Fruit fly (Drosophila melanogaster): ENCODE results near the gene Pif1.

Pif1 gene

DNA sequence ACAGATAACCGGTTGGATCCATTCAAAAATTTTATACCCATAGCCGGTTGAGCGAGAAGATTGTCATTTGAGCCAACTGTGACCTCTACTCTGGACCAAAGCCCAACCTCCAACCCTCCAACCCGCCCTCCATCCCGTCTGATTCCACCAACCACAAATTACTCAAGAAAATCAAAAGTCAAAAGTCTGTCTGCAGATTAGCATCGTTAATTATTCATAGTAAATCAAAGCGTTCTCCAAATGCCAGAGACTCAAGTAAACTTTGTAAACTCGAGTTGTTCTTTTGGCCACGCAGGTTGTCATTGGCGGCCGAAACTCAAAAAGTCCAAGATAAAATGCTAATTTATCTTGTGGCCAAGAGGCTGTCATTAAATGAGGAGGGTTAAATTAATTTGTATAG lies 52.2 kb downstream of the Pif1 start:
- TF ChIP-seq br (GFP tag; optimal IDR thresholded peaks at IDR 0.05) (no peak), jim (GFP tag; optimal IDR thresholded peaks at IDR 0.05) (no peak), CG9705 (GFP tag; optimal IDR thresholded peaks at IDR 0.05) (no peak), psq (GFP tag; optimal IDR thresholded peaks at IDR 0.05) (no peak), usp (GFP tag; optimal IDR thresholded peaks at IDR 0.05) (no peak), Hr83 (GFP tag; optimal IDR thresholded peaks at IDR 0.05; ENCODE audit: poor library complexity, severe bottlenecking) (no peak), Jra (GFP tag; optimal IDR thresholded peaks at IDR 0.05) (no peak), ey (GFP tag; optimal IDR thresholded peaks at IDR 0.05) (no peak), Vsx2 (GFP tag; optimal IDR thresholded peaks at IDR 0.05; ENCODE audit: partially characterized antibody) (no peak)
